Fruit fly (Drosophila melanogaster) whole organism, embryonic: Measurements from ENCODE around the gene Jon99Ci.

Experiments
- ATbp ChIP-seq: fragments of 200-800 bp; sonication (Bioruptor generic); optimal IDR thresholded peaks from 2 replicates; lab custom pipeline; 2017; ENCODE audit warnings: missing biosample characterization, mild to moderate bottlenecking, missing genetic modification characterization, missing genetic modification reagents
- Aef1 ChIP-seq: fragments of 200-800 bp; sonication (Bioruptor generic); IDR thresholded peaks from 3 replicates; pipeline ENCODE4 v1.3.6; 2022; ENCODE audit warnings: missing biosample characterization, missing genetic modification characterization
- Atf6 ChIP-seq: fragments of 200-800 bp; sonication (Bioruptor generic); IDR thresholded peaks from 2 replicates; pipeline ENCODE4 v1.3.6; 2022; ENCODE audit warnings: missing biosample characterization, missing genetic modification characterization
- Awh ChIP-seq: fragments of 200-800 bp; sonication (Bioruptor generic); IDR thresholded peaks from 2 replicates; pipeline ENCODE4, ENCODE4 v1.3.6; 2022; ENCODE audit warnings: missing biosample characterization, missing genetic modification characterization
- BEAF-32 ChIP-seq: fragments of 200-800 bp; sonication (Bioruptor generic); optimal IDR thresholded peaks from 3 replicates; lab custom pipeline; 2017; ENCODE audit warnings: missing biosample characterization, missing genetic modification characterization, mild to moderate bottlenecking, moderate library complexity, missing genetic modification reagents
- Blimp-1 ChIP-seq: fragments of 200-800 bp; sonication (Bioruptor generic); optimal IDR thresholded peaks from 3 replicates; lab custom pipeline; 2018; ENCODE audit warnings: missing biosample characterization, missing genetic modification characterization, mild to moderate bottlenecking, moderate library complexity, missing genetic modification reagents
- CG11085 ChIP-seq: fragments of 200-800 bp; sonication (Bioruptor generic); IDR thresholded peaks from 2 replicates; pipeline ENCODE4 v1.3.6; 2022; ENCODE audit warnings: missing biosample characterization, missing genetic modification characterization
- CG11504 ChIP-seq: fragments of 200-800 bp; sonication (Bioruptor generic); optimal IDR thresholded peaks from 3 replicates; lab custom pipeline; 2019; ENCODE audit warnings: missing biosample characterization, mild to moderate bottlenecking, missing genetic modification characterization, moderate library complexity
- CG11695 ChIP-seq: fragments of 200-800 bp; sonication (Bioruptor generic); IDR thresholded peaks from 3 replicates; pipeline ENCODE4 v1.3.6; 2022; ENCODE audit warnings: missing biosample characterization, missing genetic modification characterization
- CG13894 ChIP-seq: fragments of 200-800 bp; sonication (Bioruptor generic); optimal IDR thresholded peaks from 3 replicates; lab custom pipeline; 2018; ENCODE audit warnings: missing biosample characterization, mild to moderate bottlenecking, missing genetic modification characterization, moderate library complexity
- CG14965 ChIP-seq: fragments of 200-800 bp; sonication (Bioruptor generic); optimal IDR thresholded peaks from 2 replicates; lab custom pipeline; 2016; ENCODE audit warnings: missing biosample characterization, missing genetic modification characterization, borderline replicate concordance
- CG15479 ChIP-seq: fragments of 200-800 bp; sonication (Bioruptor generic); optimal IDR thresholded peaks from 3 replicates; lab custom pipeline; 2019; ENCODE audit warnings: missing biosample characterization, mild to moderate bottlenecking, missing genetic modification characterization, moderate library complexity
- CG15601 ChIP-seq: fragments of 200-800 bp; sonication (Bioruptor generic); optimal IDR thresholded peaks from 3 replicates; lab custom pipeline; 2019; ENCODE audit warnings: missing biosample characterization, mild to moderate bottlenecking, missing genetic modification characterization, moderate library complexity
- CG1603 ChIP-seq: fragments of 200-800 bp; sonication (Bioruptor generic); optimal IDR thresholded peaks from 2 replicates; lab custom pipeline; 2019; ENCODE audit warnings: missing biosample characterization, mild to moderate bottlenecking, missing genetic modification characterization, moderate library complexity
- CG17359 ChIP-seq: fragments of 200-800 bp; sonication (Bioruptor generic); optimal IDR thresholded peaks from 3 replicates; lab custom pipeline; 2018; ENCODE audit warnings: missing biosample characterization, mild to moderate bottlenecking, missing genetic modification characterization, moderate library complexity
- CG18476 ChIP-seq: fragments of 200-800 bp; sonication (Bioruptor generic); optimal IDR thresholded peaks from 2 replicates; lab custom pipeline; 2016; ENCODE audit warnings: missing biosample characterization, mild to moderate bottlenecking, missing genetic modification characterization
- CG2120 ChIP-seq: fragments of 200-800 bp; sonication (Bioruptor generic); optimal IDR thresholded peaks from 3 replicates; lab custom pipeline; 2016; ENCODE audit warnings: missing biosample characterization, missing genetic modification characterization
- CG2202 ChIP-seq: fragments of 200-800 bp; sonication (Bioruptor generic); optimal IDR thresholded peaks from 2 replicates; lab custom pipeline; 2018; ENCODE audit warnings: missing biosample characterization, mild to moderate bottlenecking, missing genetic modification characterization
- CG2875 ChIP-seq: fragments of 200-800 bp; sonication (Bioruptor generic); optimal IDR thresholded peaks from 2 replicates; lab custom pipeline; 2017; ENCODE audit warnings: missing biosample characterization, mild to moderate bottlenecking, missing genetic modification characterization, missing genetic modification reagents
- CG31224 ChIP-seq: fragments of 200-800 bp; sonication (Bioruptor generic); IDR thresholded peaks from 2 replicates; pipeline ENCODE4 v1.3.6; 2022; ENCODE audit warnings: missing biosample characterization, missing genetic modification characterization
- CG42726 ChIP-seq: fragments of 200-800 bp; sonication (Bioruptor generic); IDR thresholded peaks from 2 replicates; pipeline ENCODE4 v1.3.6; 2022; ENCODE audit warnings: missing biosample characterization, missing genetic modification characterization; ENCODE audit not compliant: partially characterized antibody
- CG8281 ChIP-seq: fragments of 200-800 bp; sonication (Bioruptor generic); optimal IDR thresholded peaks from 2 replicates; lab custom pipeline; 2018; ENCODE audit warnings: missing biosample characterization, mild to moderate bottlenecking, missing genetic modification characterization, moderate library complexity
- CG9437 ChIP-seq: fragments of 200-800 bp; sonication (Bioruptor generic); optimal IDR thresholded peaks from 2 replicates; lab custom pipeline; 2018; ENCODE audit warnings: missing biosample characterization, mild to moderate bottlenecking, missing genetic modification characterization
- CHES-1-like ChIP-seq: fragments of 200-800 bp; sonication (Bioruptor generic); optimal IDR thresholded peaks from 2 replicates; lab custom pipeline; 2016; ENCODE audit warnings: missing biosample characterization, missing genetic modification characterization
- D ChIP-seq, 2 experiments: fragments of 200-800 bp in 1 of 2; fragments of >200 bp in 1 of 2; sonication (Bioruptor generic) in 1 of 2; optimal IDR thresholded peaks; 2 replicates in 1 of 2; 3 replicates in 1 of 2; lab custom pipeline; 2017; ENCODE audit warnings: mild to moderate bottlenecking in 1 of 2, missing biosample characterization in 1 of 2, missing genetic modification characterization in 1 of 2, missing genetic modification reagents in 1 of 2
- Dll ChIP-seq: fragments of 200-800 bp; sonication (Bioruptor generic); IDR thresholded peaks from 4 replicates; pipeline ENCODE4 v1.3.6; 2022; ENCODE audit warnings: missing biosample characterization, missing genetic modification characterization; ENCODE audit not compliant: partially characterized antibody
- Doc3 ChIP-seq: fragments of 200-800 bp; sonication (Bioruptor generic); IDR thresholded peaks from 3 replicates; pipeline ENCODE4 v1.3.6; 2022; ENCODE audit warnings: missing biosample characterization, missing genetic modification characterization; ENCODE audit not compliant: partially characterized antibody
- Ets65A ChIP-seq: fragments of 200-800 bp; sonication (Bioruptor generic); peaks from one replicate; lab custom pipeline; 2016; ENCODE audit warnings: missing biosample characterization, missing genetic modification characterization
- Gug ChIP-seq: fragments of 200-800 bp; sonication (Bioruptor generic); IDR thresholded peaks from 4 replicates; pipeline ENCODE4 v1.3.6; 2022; ENCODE audit warnings: missing biosample characterization, missing genetic modification characterization
- Hmr ChIP-seq: fragments of 200-800 bp; sonication (Bioruptor generic); optimal IDR thresholded peaks from 3 replicates; lab custom pipeline; 2017; ENCODE audit warnings: mild to moderate bottlenecking, missing biosample characterization, missing genetic modification reagents, missing genetic modification characterization
- Lpt ChIP-seq: fragments of >200 bp; optimal IDR thresholded peaks from 2 replicates; lab custom pipeline; 2018; ENCODE audit warnings: missing biosample characterization, missing genetic modification characterization
- ac ChIP-seq: fragments of 200-800 bp; sonication (Bioruptor generic); optimal IDR thresholded peaks from 3 replicates; lab custom pipeline; 2017; ENCODE audit warnings: missing biosample characterization, mild to moderate bottlenecking, missing genetic modification characterization
- amos ChIP-seq: fragments of 200-800 bp; sonication (Bioruptor generic); IDR thresholded peaks from 2 replicates; pipeline ENCODE4 v1.3.6; 2022; ENCODE audit warnings: missing biosample characterization, missing genetic modification characterization; ENCODE audit not compliant: partially characterized antibody
- chm ChIP-seq: fragments of 200-800 bp; sonication (Bioruptor generic); IDR thresholded peaks from 2 replicates; pipeline ENCODE4 v1.3.6; 2022; ENCODE audit warnings: missing biosample characterization, missing genetic modification characterization
- dysf ChIP-seq: fragments of 200-800 bp; sonication (Bioruptor generic); IDR thresholded peaks from 3 replicates; pipeline ENCODE4 v1.3.6; 2022; ENCODE audit warnings: missing biosample characterization, missing genetic modification characterization
- exex ChIP-seq: fragments of 200-800 bp; sonication (Bioruptor generic); optimal IDR thresholded peaks from 4 replicates; lab custom pipeline; 2018; ENCODE audit warnings: missing biosample characterization, mild to moderate bottlenecking, missing genetic modification characterization, moderate library complexity
- fd3F ChIP-seq: fragments of 200-800 bp; sonication (Bioruptor generic); optimal IDR thresholded peaks from 2 replicates; lab custom pipeline; 2018; ENCODE audit warnings: missing biosample characterization, mild to moderate bottlenecking, missing genetic modification characterization, moderate library complexity
- gcm ChIP-seq: fragments of 200-800 bp; sonication (Bioruptor generic); optimal IDR thresholded peaks from 2 replicates; lab custom pipeline; 2019; ENCODE audit warnings: missing biosample characterization, mild to moderate bottlenecking, missing genetic modification characterization, moderate library complexity
- hb ChIP-seq: fragments of 200-800 bp; sonication (Bioruptor generic); IDR thresholded peaks from 3 replicates; pipeline ENCODE4 v1.3.6; 2022; ENCODE audit warnings: missing biosample characterization, missing genetic modification characterization; ENCODE audit not compliant: partially characterized antibody
- hbn ChIP-seq: fragments of 200-800 bp; sonication (Bioruptor generic); IDR thresholded peaks from 2 replicates; pipeline ENCODE4 v1.3.6; 2022; ENCODE audit warnings: missing biosample characterization, missing genetic modification characterization; ENCODE audit not compliant: partially characterized antibody
- ind ChIP-seq: fragments of 200-800 bp; sonication (Bioruptor generic); optimal IDR thresholded peaks from 3 replicates; lab custom pipeline; 2016; ENCODE audit warnings: missing biosample characterization, missing genetic modification characterization
- pb ChIP-seq: fragments of 200-800 bp; sonication (Bioruptor generic); optimal IDR thresholded peaks from 3 replicates; lab custom pipeline; 2016; ENCODE audit warnings: missing biosample characterization, missing genetic modification characterization
- psq ChIP-seq: fragments of 200-800 bp; sonication (Bioruptor generic); optimal IDR thresholded peaks from 2 replicates; lab custom pipeline; 2017; ENCODE audit warnings: missing biosample characterization, missing genetic modification characterization
- pum ChIP-seq: fragments of 200-800 bp; sonication (Bioruptor generic); optimal IDR thresholded peaks from 2 replicates; lab custom pipeline; 2016; ENCODE audit warnings: missing biosample characterization, missing genetic modification characterization
- pzg ChIP-seq: fragments of 200-800 bp; sonication (Bioruptor generic); optimal IDR thresholded peaks from 3 replicates; lab custom pipeline; 2018; ENCODE audit warnings: missing biosample characterization, mild to moderate bottlenecking, missing genetic modification characterization, moderate library complexity
- shn ChIP-seq: fragments of 200-800 bp; sonication (Bioruptor generic); optimal IDR thresholded peaks from 3 replicates; lab custom pipeline; 2016; ENCODE audit warnings: missing biosample characterization, missing genetic modification characterization
- slp2 ChIP-seq: fragments of 200-800 bp; sonication (Bioruptor generic); optimal IDR thresholded peaks from 2 replicates; lab custom pipeline; 2016; ENCODE audit warnings: missing biosample characterization, missing genetic modification characterization
- tna ChIP-seq: fragments of 200-800 bp; sonication (Bioruptor generic); IDR thresholded peaks from 2 replicates; pipeline ENCODE4 v1.3.6; 2022; ENCODE audit warnings: missing biosample characterization, missing genetic modification characterization; ENCODE audit not compliant: partially characterized antibody
- z ChIP-seq: fragments of 200-800 bp; sonication (Bioruptor generic); IDR thresholded peaks from 3 replicates; pipeline ENCODE4 v1.3.6; 2022; ENCODE audit warnings: missing biosample characterization, missing genetic modification characterization

Jon99Ci gene

dm6 chr3R:29959329-29959728 is 33.3 kb upstream of the Jon99Ci start (continued):
- no peak for TF ChIP-seq CG14965 (GFP tag; lab: Kevin White, UChicago)
- peak; percentile 35 for TF ChIP-seq CG2120 (GFP tag; lab: Kevin White, UChicago)
- TF ChIP-seq psq: no peak
- TF ChIP-seq Ets65A (GFP tag; lab: Kevin White, UChicago): peak; percentile 23
- no peak for TF ChIP-seq CG11695 (GFP tag; lab: Robert Waterston, UW)
- TF ChIP-seq shn (GFP tag; lab: Kevin White, UChicago): no peak
- no peak for TF ChIP-seq exex (tag; lab: Kevin White, UChicago)
- 0 out of 2 replicates have a peak, but pooled peaks have one; percentile 15 for TF ChIP-seq CG31224 (GFP tag; lab: Robert Waterston, UW)
- no peak for TF ChIP-seq CG17359 (tag; lab: Kevin White, UChicago)
- TF ChIP-seq CG18476: no peak
- TF ChIP-seq CG2202 (tag; lab: Kevin White, UChicago): no peak
- no peak for TF ChIP-seq chm (GFP tag; lab: Robert Waterston, UW)
- TF ChIP-seq ac (GFP tag; lab: Kevin White, UChicago): no peak
- no peak for TF ChIP-seq Aef1 (GFP tag; lab: Robert Waterston, UW)
- no peak for TF ChIP-seq D (optimal IDR thresholded peaks at IDR 0.05; lab: Kevin White, UChicago)
- no peak for TF ChIP-seq D (GFP tag; optimal IDR thresholded peaks at IDR 0.05; lab: Kevin White, UChicago)
- no peak for TF ChIP-seq CG15479 (GFP tag; lab: Kevin White, UChicago)
- TF ChIP-seq Hmr (GFP tag; lab: Kevin White, UChicago): peak; percentile 1
- no peak for TF ChIP-seq fd3F (GFP tag; lab: Kevin White, UChicago)
- TF ChIP-seq slp2 (GFP tag; lab: Kevin White, UChicago): no peak
- no peak for TF ChIP-seq CG42726 (GFP tag; lab: Robert Waterston, UW)
- no peak for TF ChIP-seq gcm (GFP tag; lab: Kevin White, UChicago)
- TF ChIP-seq Awh (GFP tag; lab: Robert Waterston, UW): no peak
- no peak for TF ChIP-seq CG15601 (tag; lab: Kevin White, UChicago)
- peak; percentile 52; the same call in 2 of the 3 replicates for TF ChIP-seq dysf (GFP tag; lab: Robert Waterston, UW)
- no peak for TF ChIP-seq Lpt
- no peak for TF ChIP-seq pb (GFP tag; lab: Kevin White, UChicago)
- no peak for TF ChIP-seq CG11085 (GFP tag; lab: Robert Waterston, UW)
- TF ChIP-seq, all 482 proteins: peak for 24

dm6 chr3R:29935756-29936155 is 9.8 kb upstream of the Jon99Ci start, which contains the start of the genes eIF2Balpha and Vps13B:
Gene eIF2Balpha, minus strand, starts transcription at chr3R:29935888.
Gene Vps13B, plus strand, starts transcription at chr3R:29935978.
- TF ChIP-seq pzg: peak; percentile 69
- peak; percentile 85 for TF ChIP-seq Doc3 (GFP tag; lab: Robert Waterston, UW)
- no peak for TF ChIP-seq z (GFP tag; lab: Robert Waterston, UW)
- peak; percentile 70 for TF ChIP-seq amos (GFP tag; lab: Robert Waterston, UW)
- no peak for TF ChIP-seq CG1603
- TF ChIP-seq CG9437: peak; percentile 49
- TF ChIP-seq CHES-1-like (GFP tag; lab: Kevin White, UChicago): no peak
- no peak for TF ChIP-seq ATbp
- TF ChIP-seq Gug: no peak
- peak; percentile 68 for TF ChIP-seq hbn (GFP tag; lab: Robert Waterston, UW)
- TF ChIP-seq CG11504 (tag; lab: Kevin White, UChicago): no peak
- peak; percentile 78 for TF ChIP-seq hb (GFP tag; lab: Robert Waterston, UW)
- peak; percentile 83 for TF ChIP-seq Dll
- TF ChIP-seq CG13894 (tag; lab: Kevin White, UChicago): no peak
- TF ChIP-seq tna (GFP tag; lab: Robert Waterston, UW): peak; percentile 91
- TF ChIP-seq ind (GFP tag; lab: Kevin White, UChicago): no peak
- TF ChIP-seq Atf6 (GFP tag; lab: Robert Waterston, UW): 0 out of 2 replicates have a peak, but pooled peaks have one; percentile 33
- TF ChIP-seq CG8281 (tag; lab: Kevin White, UChicago): no peak
- no peak for TF ChIP-seq Blimp-1
- peak; percentile 8 for TF ChIP-seq BEAF-32 (GFP tag; lab: Kevin White, UChicago)
- TF ChIP-seq pum (GFP tag; lab: Kevin White, UChicago): no peak
- TF ChIP-seq CG2875 (GFP tag; lab: Kevin White, UChicago): no peak
